Worm (Caenorhabditis elegans) whole organism, L3 larva: ENCODE results near the gene T27E7.1.

ENCODE experiments used
- ZK546.5 ChIP-seq: sonication (generic microtip); optimal IDR thresholded peaks from 2 replicates; lab custom pipeline; 2017; ENCODE audit warnings: missing biosample characterization, missing genetic modification characterization
- ama-1 ChIP-seq: fragments of 150-350 bp; optimal IDR thresholded peaks from 2 replicates; lab custom pipeline; 2018
- ceh-16 ChIP-seq: sonication (generic microtip); optimal IDR thresholded peaks from 2 replicates; lab custom pipeline; 2017; ENCODE audit warnings: missing biosample characterization, missing genetic modification characterization
- egl-27 ChIP-seq: sonication (generic microtip); optimal IDR thresholded peaks from 4 replicates; lab custom pipeline; 2017; ENCODE audit warnings: missing biosample characterization, missing genetic modification reagents, missing genetic modification characterization
- egl-5 ChIP-seq: fragments of 150-350 bp; optimal IDR thresholded peaks from 2 replicates; lab custom pipeline; 2017; ENCODE audit warnings: missing biosample characterization, missing genetic modification reagents, missing genetic modification characterization, inconsistent platforms
- elt-1 ChIP-seq: fragments of 150-350 bp; optimal IDR thresholded peaks from 2 replicates; lab custom pipeline; 2014; ENCODE audit warnings: missing biosample characterization, missing genetic modification characterization
- lin-39 ChIP-seq: fragments of 150-350 bp; optimal IDR thresholded peaks from 2 replicates; lab custom pipeline; 2018; ENCODE audit warnings: missing biosample characterization, missing genetic modification reagents, missing genetic modification characterization
- mdl-1 ChIP-seq: fragments of 150-350 bp; optimal IDR thresholded peaks from 2 replicates; lab custom pipeline; 2014; ENCODE audit warnings: missing biosample characterization, missing genetic modification characterization
- nhr-12 ChIP-seq: fragments of 150-350 bp; optimal IDR thresholded peaks from 2 replicates; lab custom pipeline; 2014; ENCODE audit warnings: missing biosample characterization, missing genetic modification characterization
- nhr-23 ChIP-seq: fragments of 150-350 bp; optimal IDR thresholded peaks from 2 replicates; lab custom pipeline; 2014; ENCODE audit warnings: missing biosample characterization, missing genetic modification reagents, missing genetic modification characterization

- no peak for TF ChIP-seq lin-39 (tag; lab: Kevin White, UChicago)
- no peak for TF ChIP-seq nhr-12 (tag; lab: Kevin White, UChicago)
- TF ChIP-seq mdl-1 (tag; lab: Kevin White, UChicago), result no peak
- no peak for TF ChIP-seq ZK546.5
- no peak for TF ChIP-seq egl-5 (tag; lab: Kevin White, UChicago)
- TF ChIP-seq ama-1, result no peak
- TF ChIP-seq egl-27 (tag; lab: Kevin White, UChicago), result no peak
- TF ChIP-seq nhr-23 (tag; lab: Kevin White, UChicago), result no peak
- TF ChIP-seq elt-1 (tag; lab: Kevin White, UChicago), result no peak
- no peak for TF ChIP-seq ceh-16 (tag; lab: Kevin White, UChicago)
Observed at ce11 chrIV:14491135-14491534, 28.4 kb upstream of the T27E7.1 start.
